Worm (Caenorhabditis elegans) whole organism, midembryonic: ENCODE measurements around the gene C29F9.8.

ENCODE experiments used
- T22C8.4 ChIP-seq: fragments of 200-800 bp; sonication (Bioruptor generic); IDR thresholded peaks from 2 replicates; pipeline ENCODE4 v1.3.6; 2022; ENCODE audit warnings: missing genetic modification characterization, missing compliant biosample characterization
- cog-1 ChIP-seq: sonication (generic microtip); optimal IDR thresholded peaks from 2 replicates; lab custom pipeline; 2016; ENCODE audit warnings: missing genetic modification characterization, missing compliant biosample characterization
- flt-1 ChIP-seq: fragments of 200-800 bp; sonication (Bioruptor generic); IDR thresholded peaks from 2 replicates; pipeline ENCODE4 v1.3.6; 2022; ENCODE audit warnings: missing genetic modification characterization, missing compliant biosample characterization
- ref-1 ChIP-seq: fragments of 200-800 bp; sonication (Bioruptor generic); conservative IDR thresholded peaks from 2 replicates; pipeline ENCODE4 v1.3.6; 2022; ENCODE audit warnings: missing genetic modification reagents, missing genetic modification characterization, missing compliant biosample characterization
- ztf-23 ChIP-seq: fragments of 200-800 bp; sonication (Bioruptor generic); IDR thresholded peaks from 2 replicates; pipeline ENCODE4 v1.3.6; 2022; ENCODE audit warnings: missing genetic modification reagents, missing genetic modification characterization, missing compliant biosample characterization
- ztf-29 ChIP-seq: fragments of 200-800 bp; sonication (Bioruptor generic); IDR thresholded peaks from 2 replicates; pipeline ENCODE4 v1.3.6; 2022; ENCODE audit warnings: missing genetic modification reagents, missing genetic modification characterization, missing compliant biosample characterization

ce11 chrIII:92247-92646, 4.7 kb downstream of the C29F9.8 start:
- TF ChIP-seq ztf-23 (no peak), T22C8.4 (GFP tag; lab: Robert Waterston, UW) (no peak), ref-1 (GFP tag; lab: Robert Waterston, UW) (no peak), ztf-29 (GFP tag; lab: Robert Waterston, UW) (no peak), cog-1 (no peak), flt-1 (GFP tag; lab: Robert Waterston, UW) (no peak)
